Worm (Caenorhabditis elegans) whole organism, early embryonic: Measurements from ENCODE around the gene C09H10.9.

ENCODE experiments used
- B0310.2 ChIP-seq: sonication (generic microtip); optimal IDR thresholded peaks from 2 replicates; lab custom pipeline; 2016; ENCODE audit warnings: mild to moderate bottlenecking, missing genetic modification characterization, missing compliant biosample characterization
- F13C5.2 ChIP-seq: sonication (generic microtip); optimal IDR thresholded peaks from 2 replicates; lab custom pipeline; 2017; ENCODE audit warnings: mild to moderate bottlenecking, missing genetic modification characterization, inconsistent platforms, missing compliant biosample characterization
- aly-1 ChIP-seq: sonication (generic microtip); optimal IDR thresholded peaks from 2 replicates; lab custom pipeline; 2016; ENCODE audit warnings: missing genetic modification characterization, missing compliant biosample characterization
- ama-1 ChIP-seq: fragments of 150-350 bp; optimal IDR thresholded peaks from 2 replicates; lab custom pipeline; 2014
- ceh-13 ChIP-seq: fragments of 200-800 bp; sonication (Bioruptor generic); optimal IDR thresholded peaks from 2 replicates; lab custom pipeline; 2018; ENCODE audit warnings: mild to moderate bottlenecking, missing genetic modification characterization, missing compliant biosample characterization
- ceh-36 ChIP-seq: sonication (generic microtip); optimal IDR thresholded peaks from 2 replicates; lab custom pipeline; 2016; ENCODE audit warnings: missing genetic modification characterization, inconsistent platforms, missing compliant biosample characterization
- ets-7 ChIP-seq: sonication (generic microtip); optimal IDR thresholded peaks from 2 replicates; lab custom pipeline; 2016; ENCODE audit warnings: missing genotype, missing genetic modification characterization, missing compliant biosample characterization
- flt-1 ChIP-seq: fragments of 200-800 bp; sonication (Bioruptor generic); IDR thresholded peaks from 2 replicates; pipeline ENCODE4 v1.3.6; 2022; ENCODE audit warnings: missing genetic modification characterization, missing compliant biosample characterization
- hmbx-1 ChIP-seq: sonication (generic microtip); optimal IDR thresholded peaks from 2 replicates; lab custom pipeline; 2016; ENCODE audit warnings: mild to moderate bottlenecking, missing genetic modification characterization, missing compliant biosample characterization
- hmg-4 ChIP-seq: fragments of 200-800 bp; sonication (Bioruptor generic); optimal IDR thresholded peaks from 2 replicates; lab custom pipeline; 2018; ENCODE audit warnings: mild to moderate bottlenecking, missing genetic modification characterization, missing compliant biosample characterization
- hnd-1 ChIP-seq: sonication (generic microtip); optimal IDR thresholded peaks from 2 replicates; lab custom pipeline; 2016; ENCODE audit warnings: missing genetic modification characterization, missing compliant biosample characterization
- pes-1 ChIP-seq: fragments of 200-800 bp; sonication (Bioruptor generic); IDR thresholded peaks from 2 replicates; pipeline ENCODE4 v1.3.6; 2022; ENCODE audit warnings: missing genetic modification reagents, missing genetic modification characterization, missing compliant biosample characterization
- scrt-1 ChIP-seq: fragments of 200-800 bp; sonication (Bioruptor generic); IDR thresholded peaks from 2 replicates; pipeline ENCODE4 v1.3.6; 2022; ENCODE audit warnings: missing genetic modification characterization, missing compliant biosample characterization
- sea-1 ChIP-seq: fragments of 200-800 bp; sonication (Bioruptor generic); conservative IDR thresholded peaks from 2 replicates; pipeline ENCODE4 v1.3.6; 2022; ENCODE audit warnings: missing genetic modification characterization, missing compliant biosample characterization
- tbx-11 ChIP-seq: fragments of 200-800 bp; sonication (Bioruptor generic); IDR thresholded peaks from 2 replicates; pipeline ENCODE4 v1.3.6; 2022; ENCODE audit warnings: missing genetic modification characterization, missing compliant biosample characterization
- tbx-37 ChIP-seq: fragments of 200-800 bp; sonication (Bioruptor generic); conservative IDR thresholded peaks from 2 replicates; pipeline ENCODE4 v1.3.6; 2022; ENCODE audit warnings: missing genetic modification reagents, missing genetic modification characterization, missing compliant biosample characterization
- tra-4 ChIP-seq: sonication (generic microtip); optimal IDR thresholded peaks from 2 replicates; lab custom pipeline; 2017; ENCODE audit warnings: missing genetic modification characterization, missing compliant biosample characterization

C09H10.9 gene

DNA sequence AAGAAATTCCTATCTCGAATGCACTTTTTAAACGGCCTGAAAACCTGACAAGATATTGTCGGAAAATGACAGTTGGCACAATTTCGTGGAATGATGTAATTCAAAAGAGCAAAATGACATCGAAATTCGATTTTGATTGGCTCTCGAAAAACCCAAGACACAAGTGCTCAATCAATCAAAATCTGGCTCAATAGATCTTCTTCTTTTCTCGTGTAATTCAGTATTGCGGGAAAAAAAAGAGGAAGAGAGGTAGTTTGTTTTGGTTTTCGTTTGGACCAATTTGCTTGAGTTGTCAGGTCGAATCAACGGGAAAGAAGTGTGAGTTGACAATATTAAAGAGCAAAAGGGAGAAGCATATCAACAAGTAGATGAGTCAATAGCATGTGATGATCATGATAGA is 31.5 kb downstream of the C09H10.9 start:
- TF ChIP-seq ceh-36 = no peak
- no peak for TF ChIP-seq aly-1 (tag; lab: Kevin White, UChicago)
- TF ChIP-seq ets-7 (tag; lab: Kevin White, UChicago) = no peak
- no peak for TF ChIP-seq scrt-1 (GFP tag; lab: Robert Waterston, UW)
- no peak for TF ChIP-seq hmbx-1
- TF ChIP-seq pes-1 = no peak
- no peak for TF ChIP-seq flt-1 (GFP tag; lab: Robert Waterston, UW)
- TF ChIP-seq sea-1 (GFP tag; lab: Robert Waterston, UW) = no peak
- no peak for TF ChIP-seq tbx-37 (GFP tag; lab: Robert Waterston, UW)
- TF ChIP-seq hmg-4 (GFP tag; lab: Kevin White, UChicago) = no peak
- no peak for TF ChIP-seq tra-4 (tag; lab: Kevin White, UChicago)
- no peak for TF ChIP-seq B0310.2 (tag; lab: Kevin White, UChicago)
- no peak for TF ChIP-seq tbx-11 (GFP tag; lab: Robert Waterston, UW)
- TF ChIP-seq ceh-13 (GFP tag; lab: Kevin White, UChicago) = no peak

ce11 chrII:11140140-11140539 is 35.9 kb downstream of the C09H10.9 start, which contains the start of gene F40F8.4:
Gene F40F8.4, minus strand, starts transcription at chrII:11140240.
- TF ChIP-seq aly-1 (tag; lab: Kevin White, UChicago) (no peak), pes-1 (no peak), flt-1 (GFP tag; lab: Robert Waterston, UW) (no peak), hmg-4 (GFP tag; lab: Kevin White, UChicago) (no peak), F13C5.2 (no peak), tbx-11 (GFP tag; lab: Robert Waterston, UW) (no peak), ceh-36 (no peak), ceh-13 (GFP tag; lab: Kevin White, UChicago) (no peak), hmbx-1 (no peak), ama-1 (no peak), tra-4 (tag; lab: Kevin White, UChicago) (no peak)

ce11 chrII:11142571-11142970 is 38.3 kb downstream of the C09H10.9 start, which contains the start of gene arrd-6:
Gene arrd-6, plus strand, starts transcription at chrII:11142739.
- TF ChIP-seq sea-1 (GFP tag; lab: Robert Waterston, UW) (no peak), tra-4 (tag; lab: Kevin White, UChicago) (no peak), hnd-1 (tag; lab: Kevin White, UChicago) (no peak), ama-1 (no peak)

DNA sequence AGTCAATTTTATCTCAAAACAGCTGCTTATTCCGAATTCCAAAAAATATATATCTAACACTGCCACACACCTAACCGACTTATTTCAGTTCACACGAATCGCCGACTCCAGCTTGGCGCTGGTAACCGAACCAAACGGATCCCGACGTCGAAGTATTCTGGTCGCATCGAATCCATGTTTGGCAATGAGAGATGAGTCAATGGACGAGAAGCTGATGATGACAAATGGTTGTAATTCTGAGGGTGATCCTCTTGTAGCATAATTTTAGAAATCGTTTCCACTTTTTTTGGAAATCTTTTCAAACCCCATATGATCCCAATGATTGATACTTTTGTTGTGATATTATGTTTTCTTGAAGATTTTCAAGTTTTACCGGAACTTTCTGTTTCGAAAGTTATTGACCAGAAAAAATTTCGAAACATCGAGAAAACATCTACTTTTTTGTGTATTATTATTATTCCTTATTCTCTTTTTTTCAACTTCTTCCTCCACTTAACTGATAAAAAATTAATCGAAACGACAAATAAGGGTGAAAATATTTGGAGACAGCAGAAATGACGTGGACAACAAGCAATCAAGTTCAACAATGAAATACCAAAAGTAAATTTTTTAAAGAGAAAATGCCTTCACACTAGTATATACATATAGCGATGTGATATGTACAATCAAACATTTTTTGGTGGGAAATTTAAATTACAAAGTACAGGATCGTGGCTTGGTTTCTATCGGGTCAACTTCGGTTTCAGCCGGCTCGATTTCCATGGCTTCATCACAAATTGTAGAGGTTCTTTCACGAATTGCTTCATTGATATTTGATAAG is 45.8 kb downstream of the C09H10.9 start:
- TF ChIP-seq hmbx-1 (no peak), ceh-36 (no peak), scrt-1 (GFP tag; lab: Robert Waterston, UW) (no peak), sea-1 (GFP tag; lab: Robert Waterston, UW) (no peak), ets-7 (tag; lab: Kevin White, UChicago) (no peak), B0310.2 (tag; lab: Kevin White, UChicago) (no peak)

ce11 chrII:11150976-11151375 is 46.7 kb downstream of the C09H10.9 start:
- TF ChIP-seq hnd-1 (tag; lab: Kevin White, UChicago) (no peak), aly-1 (tag; lab: Kevin White, UChicago) (no peak), sea-1 (GFP tag; lab: Robert Waterston, UW) (no peak), tra-4 (tag; lab: Kevin White, UChicago) (no peak), pes-1 (no peak), scrt-1 (GFP tag; lab: Robert Waterston, UW) (no peak), ceh-36 (no peak), tbx-11 (GFP tag; lab: Robert Waterston, UW) (no peak)

DNA sequence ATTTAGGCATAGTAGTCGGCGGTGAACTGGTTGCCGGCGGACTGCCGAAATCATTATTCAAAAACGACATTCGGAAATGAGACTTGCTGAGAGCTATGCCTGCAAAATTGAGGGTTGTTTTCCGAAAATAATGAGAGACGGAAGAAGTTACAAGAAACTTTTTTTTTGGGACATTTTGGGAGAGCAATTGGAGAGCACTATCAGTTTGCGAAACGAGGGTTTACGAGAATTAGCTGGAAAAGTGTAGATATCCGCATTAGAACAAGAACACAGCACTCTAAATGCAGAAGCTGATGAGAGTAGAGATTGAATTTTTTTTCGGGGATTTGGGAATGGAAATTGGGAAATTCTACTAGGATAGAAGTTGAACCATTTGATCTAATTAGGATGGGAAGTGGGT is 48.2 kb downstream of the C09H10.9 start, which contains the start of gene pqm-1:
pqm-1 (minus strand) TSS at position 101 of the 400 bp plus-strand sequence.
- TF ChIP-seq ceh-36 (no peak), ceh-13 (GFP tag; lab: Kevin White, UChicago) (no peak), F13C5.2 (no peak), tra-4 (tag; lab: Kevin White, UChicago) (no peak), tbx-37 (GFP tag; lab: Robert Waterston, UW) (no peak), B0310.2 (tag; lab: Kevin White, UChicago) (no peak), hmg-4 (GFP tag; lab: Kevin White, UChicago) (no peak), aly-1 (tag; lab: Kevin White, UChicago) (no peak), sea-1 (GFP tag; lab: Robert Waterston, UW) (no peak), tbx-11 (GFP tag; lab: Robert Waterston, UW) (no peak), hmbx-1 (no peak), flt-1 (GFP tag; lab: Robert Waterston, UW) (no peak), scrt-1 (GFP tag; lab: Robert Waterston, UW) (no peak), ets-7 (tag; lab: Kevin White, UChicago) (no peak), hnd-1 (tag; lab: Kevin White, UChicago) (no peak), pes-1 (no peak), ama-1 (no peak)

DNA sequence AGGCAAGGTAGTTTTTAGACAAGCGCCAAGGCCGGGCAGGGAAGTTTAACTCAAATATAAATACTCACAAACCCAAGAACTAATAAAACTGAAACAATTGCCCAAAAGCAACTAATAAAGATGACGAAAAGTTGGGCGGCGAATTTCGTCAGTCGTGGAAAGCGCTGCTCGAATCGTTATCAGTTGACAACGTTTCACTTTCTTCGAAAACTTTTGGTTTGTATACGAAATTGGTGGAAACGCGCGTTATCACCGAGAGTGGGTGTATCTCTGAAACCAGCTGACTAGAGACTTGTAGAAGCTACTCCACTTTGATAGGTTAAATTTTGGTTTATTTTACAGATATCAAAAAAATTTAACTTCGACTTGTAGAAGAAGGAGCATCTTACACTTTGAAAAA is 48.8 kb downstream of the C09H10.9 start:
- TF ChIP-seq ets-7 (tag; lab: Kevin White, UChicago) (no peak), tra-4 (tag; lab: Kevin White, UChicago) (no peak), tbx-37 (GFP tag; lab: Robert Waterston, UW) (no peak), B0310.2 (tag; lab: Kevin White, UChicago) (no peak), F13C5.2 (no peak), ama-1 (no peak), tbx-11 (GFP tag; lab: Robert Waterston, UW) (no peak), pes-1 (no peak), ceh-36 (no peak), ceh-13 (GFP tag; lab: Kevin White, UChicago) (no peak), scrt-1 (GFP tag; lab: Robert Waterston, UW) (no peak), hmbx-1 (no peak), flt-1 (GFP tag; lab: Robert Waterston, UW) (no peak), sea-1 (GFP tag; lab: Robert Waterston, UW) (no peak), hnd-1 (tag; lab: Kevin White, UChicago) (no peak), hmg-4 (GFP tag; lab: Kevin White, UChicago) (no peak), aly-1 (tag; lab: Kevin White, UChicago) (no peak)
